Worm (Caenorhabditis elegans) whole organism, mixed stage, embryonic: ENCODE results near the gene Y37D8A.26.
A peak's percentile ranks its signal among the peaks of the same experiment; 100 is the strongest.

ENCODE experiments used
- M03D4.4 ChIP-seq: sonication (generic microtip); optimal IDR thresholded peaks from 2 replicates; lab custom pipeline; 2017; ENCODE audit warnings: mild to moderate bottlenecking, missing genetic modification characterization, missing compliant biosample characterization
- bed-3 ChIP-seq: fragments of 200-800 bp; sonication (Bioruptor generic); optimal IDR thresholded peaks from 3 replicates; lab custom pipeline; 2018; ENCODE audit warnings: mild to moderate bottlenecking, missing genetic modification characterization, moderate library complexity, missing compliant biosample characterization
- blmp-1 ChIP-seq: fragments of 150-350 bp; optimal IDR thresholded peaks from 2 replicates; lab custom pipeline; 2014; ENCODE audit warnings: missing biosample characterization, missing genetic modification characterization
- ceh-39 ChIP-seq: fragments of 150-350 bp; optimal IDR thresholded peaks from 2 replicates; lab custom pipeline; 2014; ENCODE audit warnings: missing biosample characterization, missing genetic modification characterization
- ceh-43 ChIP-seq: fragments of 200-800 bp; sonication (Bioruptor generic); optimal IDR thresholded peaks from 2 replicates; lab custom pipeline; 2018; ENCODE audit warnings: mild to moderate bottlenecking, missing genetic modification characterization, moderate library complexity, missing compliant biosample characterization
- ceh-83 ChIP-seq: fragments of 200-800 bp; sonication (Bioruptor generic); optimal IDR thresholded peaks from 2 replicates; lab custom pipeline; 2018; ENCODE audit warnings: mild to moderate bottlenecking, missing genetic modification characterization, missing compliant biosample characterization
- ces-1 ChIP-seq: fragments of 150-350 bp; optimal IDR thresholded peaks from 2 replicates; lab custom pipeline; 2014; ENCODE audit warnings: missing biosample characterization, missing genetic modification reagents, missing genetic modification characterization
- cnd-1 ChIP-seq: fragments of 200-800 bp; sonication (Bioruptor generic); optimal IDR thresholded peaks from 2 replicates; lab custom pipeline; 2018; ENCODE audit warnings: mild to moderate bottlenecking, missing genetic modification characterization, missing compliant biosample characterization
- drap-1 ChIP-seq: fragments of 200-800 bp; sonication (Bioruptor generic); optimal IDR thresholded peaks from 3 replicates; lab custom pipeline; 2018; ENCODE audit warnings: mild to moderate bottlenecking, missing genetic modification characterization, missing compliant biosample characterization
- elt-1 ChIP-seq: sonication (generic microtip); optimal IDR thresholded peaks from 2 replicates; lab custom pipeline; 2017; ENCODE audit warnings: missing genetic modification characterization, mild to moderate bottlenecking, missing compliant biosample characterization, antibody characterized with exemption, moderate library complexity, borderline replicate concordance; ENCODE audit not compliant: insufficient read depth
- elt-3 ChIP-seq: fragments of 150-350 bp; optimal IDR thresholded peaks from 2 replicates; lab custom pipeline; 2014; ENCODE audit warnings: missing biosample characterization, missing genetic modification characterization
- flh-1 ChIP-seq: fragments of 200-800 bp; sonication (Bioruptor generic); optimal IDR thresholded peaks from 2 replicates; lab custom pipeline; 2018; ENCODE audit warnings: mild to moderate bottlenecking, missing genetic modification characterization, moderate library complexity, missing compliant biosample characterization
- ham-2 ChIP-seq: fragments of 200-800 bp; sonication (Bioruptor generic); optimal IDR thresholded peaks from 2 replicates; lab custom pipeline; 2018; ENCODE audit warnings: mild to moderate bottlenecking, missing genetic modification characterization, missing compliant biosample characterization
- hlh-1 ChIP-seq: fragments of 150-350 bp; optimal IDR thresholded peaks from 2 replicates; lab custom pipeline; 2014; ENCODE audit warnings: missing biosample characterization, missing genetic modification reagents, missing genetic modification characterization
- lin-13 ChIP-seq: fragments of 150-350 bp; optimal IDR thresholded peaks from 2 replicates; lab custom pipeline; 2014; ENCODE audit warnings: missing biosample characterization, missing genetic modification characterization
- lin-32 ChIP-seq: fragments of 200-800 bp; sonication (Bioruptor generic); optimal IDR thresholded peaks from 2 replicates; lab custom pipeline; 2018; ENCODE audit warnings: mild to moderate bottlenecking, missing genetic modification characterization, missing compliant biosample characterization
- mab-5 ChIP-seq: fragments of 150-350 bp; optimal IDR thresholded peaks from 2 replicates; lab custom pipeline; 2014; ENCODE audit warnings: missing biosample characterization, missing genetic modification characterization
- mep-1 ChIP-seq: fragments of 150-350 bp; optimal IDR thresholded peaks from 2 replicates; lab custom pipeline; 2017; ENCODE audit warnings: missing biosample characterization, missing genetic modification reagents, missing genetic modification characterization, inconsistent platforms
- nhr-12 ChIP-seq: fragments of 150-350 bp; optimal IDR thresholded peaks from 2 replicates; lab custom pipeline; 2014; ENCODE audit warnings: missing biosample characterization, missing genetic modification characterization
- nhr-2 ChIP-seq: fragments of 150-350 bp; optimal IDR thresholded peaks from 2 replicates; lab custom pipeline; 2014; ENCODE audit warnings: missing biosample characterization, missing genetic modification characterization
- nhr-237 ChIP-seq: fragments of 150-350 bp; optimal IDR thresholded peaks from 2 replicates; lab custom pipeline; 2014; ENCODE audit warnings: missing biosample characterization, missing genetic modification characterization
- nhr-28 ChIP-seq: fragments of 150-350 bp; optimal IDR thresholded peaks from 2 replicates; lab custom pipeline; 2014; ENCODE audit warnings: missing biosample characterization, missing genetic modification characterization
- nhr-76 ChIP-seq: sonication (generic microtip); optimal IDR thresholded peaks from 2 replicates; lab custom pipeline; 2017; ENCODE audit warnings: missing biosample characterization, missing genetic modification characterization
- pha-4 ChIP-seq: fragments of 150-350 bp; optimal IDR thresholded peaks from 2 replicates; lab custom pipeline; 2018; ENCODE audit warnings: missing biosample characterization, missing genetic modification reagents, missing genetic modification characterization
- sem-2 ChIP-seq: fragments of 200-800 bp; sonication (Bioruptor generic); optimal IDR thresholded peaks from 2 replicates; lab custom pipeline; 2018; ENCODE audit warnings: mild to moderate bottlenecking, missing genetic modification characterization, missing compliant biosample characterization
- snpc-4 ChIP-seq: fragments of 150-350 bp; optimal IDR thresholded peaks from 2 replicates; lab custom pipeline; 2014; ENCODE audit warnings: missing biosample characterization, missing genetic modification characterization
- sptf-1 ChIP-seq: sonication (generic microtip); optimal IDR thresholded peaks from 2 replicates; lab custom pipeline; 2017; ENCODE audit warnings: mild to moderate bottlenecking, missing genetic modification characterization, moderate library complexity, missing compliant biosample characterization
- tbx-8 ChIP-seq: fragments of 200-800 bp; sonication (Bioruptor generic); optimal IDR thresholded peaks from 2 replicates; lab custom pipeline; 2018; ENCODE audit warnings: mild to moderate bottlenecking, missing genetic modification characterization, moderate library complexity, missing compliant biosample characterization
- unc-120 ChIP-seq: sonication (generic microtip); optimal IDR thresholded peaks from 2 replicates; lab custom pipeline; 2017; ENCODE audit warnings: missing genetic modification characterization, missing compliant biosample characterization; ENCODE audit not compliant: poor library complexity, severe bottlenecking
- unc-39 ChIP-seq: fragments of 150-350 bp; optimal IDR thresholded peaks from 2 replicates; lab custom pipeline; 2014; ENCODE audit warnings: missing biosample characterization, missing genetic modification characterization
- unc-62 ChIP-seq: fragments of 150-350 bp; optimal IDR thresholded peaks from 2 replicates; lab custom pipeline; 2014; ENCODE audit warnings: missing biosample characterization, missing genetic modification reagents, missing genetic modification characterization
- zip-8 ChIP-seq: fragments of 150-350 bp; optimal IDR thresholded peaks from 2 replicates; lab custom pipeline; 2014; ENCODE audit warnings: missing biosample characterization, missing genetic modification characterization
- ztf-11 ChIP-seq: fragments of 150-350 bp; optimal IDR thresholded peaks from 2 replicates; lab custom pipeline; 2014; ENCODE audit warnings: missing biosample characterization, missing genetic modification characterization

The Y37D8A.26 gene

DNA sequence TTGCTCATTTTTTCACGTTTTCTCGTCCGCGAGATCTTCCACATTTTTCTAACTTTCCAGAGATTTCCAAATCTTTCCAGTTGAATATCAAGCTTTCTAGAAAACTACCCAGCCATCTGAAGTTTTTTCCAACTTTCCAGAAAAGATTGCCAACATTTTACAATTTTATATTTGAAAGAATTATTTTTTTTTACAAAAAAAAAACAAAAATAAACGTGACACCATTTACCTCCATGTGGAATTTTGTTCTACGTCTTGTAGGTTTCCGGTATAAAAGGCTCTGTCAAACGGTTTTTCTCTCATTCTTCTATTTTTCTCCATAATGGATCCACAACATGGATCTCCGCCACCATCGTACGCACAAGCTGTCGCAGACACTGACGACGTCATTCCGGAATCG is 8.1 kb upstream of the Y37D8A.26 start, which contains the start of gene Y37D8A.8:
Gene Y37D8A.8 (plus strand): TSS at position 301 of the 400 bp plus-strand sequence.
- TF ChIP-seq blmp-1 (tag; lab: Kevin White, UChicago) (no peak), nhr-2 (no peak), snpc-4 (tag; lab: Kevin White, UChicago) (no peak), bed-3 (GFP tag; lab: Kevin White, UChicago) (no peak), nhr-12 (tag; lab: Kevin White, UChicago) (no peak), ham-2 (no peak), ces-1 (no peak), cnd-1 (tag; lab: Kevin White, UChicago) (no peak), unc-120 (tag; lab: Kevin White, UChicago) (no peak), nhr-237 (no peak), unc-39 (no peak), ceh-43 (GFP tag; lab: Kevin White, UChicago) (no peak), ztf-11 (no peak), nhr-28 (tag; lab: Kevin White, UChicago) (no peak), sptf-1 (no peak), tbx-8 (GFP tag; lab: Kevin White, UChicago) (no peak), ceh-39 (tag; lab: Kevin White, UChicago) (no peak), elt-1 (no peak), zip-8 (tag; lab: Kevin White, UChicago) (no peak), M03D4.4 (tag; lab: Kevin White, UChicago) (no peak)
- TF ChIP-seq, all 35 proteins: peak for 0

DNA sequence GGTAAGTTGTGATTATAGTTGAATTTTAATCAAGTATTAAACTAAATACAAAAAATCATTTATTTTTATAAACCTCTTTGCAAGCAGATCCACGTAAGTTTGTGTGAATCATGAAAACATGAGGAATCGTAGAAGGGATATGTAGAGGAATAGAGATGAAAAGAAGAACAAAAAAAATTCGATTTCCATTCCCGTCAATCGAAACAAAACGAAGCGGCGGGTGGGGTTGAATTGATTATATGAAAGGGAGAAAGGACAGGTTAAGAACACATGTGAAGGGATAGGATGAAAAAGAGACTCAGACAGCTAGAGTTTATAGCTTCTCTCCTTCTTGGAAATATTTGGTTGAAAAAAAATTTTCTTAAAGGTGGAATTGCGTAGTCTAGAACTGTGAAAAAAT is 3.6 kb upstream of the Y37D8A.26 start:
- TF ChIP-seq pha-4 (tag; lab: Kevin White, UChicago) (no peak), lin-13 (tag; lab: Kevin White, UChicago) (no peak), drap-1 (GFP tag; lab: Kevin White, UChicago) (no peak), mab-5 (tag; lab: Kevin White, UChicago) (no peak), unc-120 (tag; lab: Kevin White, UChicago) (no peak), blmp-1 (tag; lab: Kevin White, UChicago) (no peak), cnd-1 (tag; lab: Kevin White, UChicago) (no peak), lin-32 (GFP tag; lab: Kevin White, UChicago) (no peak), nhr-2 (no peak), zip-8 (tag; lab: Kevin White, UChicago) (no peak), ztf-11 (no peak), elt-1 (no peak)

DNA sequence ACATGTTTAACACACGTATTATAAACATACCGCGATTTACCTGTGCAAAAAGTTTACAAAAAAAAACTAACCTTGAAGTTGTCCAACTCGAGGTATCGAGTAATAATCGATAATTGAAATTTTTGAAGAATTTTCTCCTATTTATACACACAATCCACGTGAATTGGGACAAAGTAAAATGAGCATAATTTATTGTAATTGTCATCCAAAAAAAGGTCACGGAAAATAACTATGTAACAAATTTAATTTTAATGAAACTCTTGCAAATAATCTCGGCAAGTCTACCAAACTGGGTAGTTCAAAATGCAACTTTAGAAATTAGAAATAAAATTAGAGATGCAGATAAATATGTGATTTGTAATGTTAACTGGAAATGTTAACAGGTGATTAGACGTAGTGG is 1.1 kb downstream of the Y37D8A.26 start, which contains the start of gene Y37D8A.5:
Gene Y37D8A.5 (minus strand): TSS at position 101 of the 400 bp plus-strand sequence.
- no peak for TF ChIP-seq ham-2
- no peak for TF ChIP-seq snpc-4 (tag; lab: Kevin White, UChicago)
- TF ChIP-seq mep-1, result no peak
- no peak for TF ChIP-seq sem-2
- no peak for TF ChIP-seq pha-4 (tag; lab: Kevin White, UChicago)
- TF ChIP-seq ztf-11, result no peak
- TF ChIP-seq tbx-8 (GFP tag; lab: Kevin White, UChicago), result no peak
- TF ChIP-seq ceh-83, result no peak
- TF ChIP-seq nhr-237, result no peak
- no peak for TF ChIP-seq M03D4.4 (tag; lab: Kevin White, UChicago)

DNA sequence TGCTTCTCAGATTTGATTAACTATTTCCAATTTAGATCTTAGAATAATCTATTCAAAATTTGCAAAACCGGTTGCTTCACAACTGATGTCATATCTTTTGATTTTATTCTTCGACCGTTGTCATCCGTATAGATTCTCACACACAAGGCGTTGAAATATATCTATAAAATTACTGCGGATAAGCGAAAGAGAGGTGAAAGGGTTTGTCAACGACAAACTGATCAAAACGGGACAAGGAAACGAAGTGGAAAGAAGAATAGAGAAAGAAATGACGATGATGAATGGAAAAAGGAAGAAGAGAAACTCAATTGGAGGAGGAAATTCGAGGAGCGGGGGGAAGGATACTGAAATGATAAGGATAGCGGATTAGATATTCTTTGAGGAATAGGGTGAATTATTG is 5.5 kb downstream of the Y37D8A.26 start:
- TF ChIP-seq elt-1 (no peak), tbx-8 (GFP tag; lab: Kevin White, UChicago) (no peak), elt-3 (tag; lab: Kevin White, UChicago) (peak; percentile 15), nhr-237 (peak; percentile 61), unc-62 (peak; percentile 36), hlh-1 (tag; lab: Kevin White, UChicago) (no peak), blmp-1 (tag; lab: Kevin White, UChicago) (peak; percentile 34)

DNA sequence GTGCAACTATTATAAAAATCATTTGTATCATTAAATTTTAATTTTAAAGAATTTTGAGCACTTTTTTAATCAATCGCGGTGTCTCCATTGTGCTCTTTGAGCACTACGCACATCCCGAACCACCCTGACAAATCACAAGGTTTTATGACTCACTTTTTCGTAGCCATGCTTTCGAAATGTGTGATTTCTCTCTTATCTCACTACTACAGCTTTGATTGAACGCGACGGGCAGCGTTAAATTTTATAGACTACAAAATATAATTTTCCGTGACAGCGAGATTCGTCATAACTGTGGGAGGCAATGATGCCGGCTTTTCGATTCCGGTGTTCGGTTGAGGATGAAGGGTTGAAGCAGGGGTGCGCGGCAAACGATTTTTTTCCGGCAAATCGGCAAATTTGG is 6.8 kb downstream of the Y37D8A.26 start:
- TF ChIP-seq sem-2 (no peak), unc-62 (no peak), nhr-12 (tag; lab: Kevin White, UChicago) (no peak), ham-2 (no peak), pha-4 (tag; lab: Kevin White, UChicago) (no peak), ceh-83 (no peak), unc-39 (no peak), lin-13 (tag; lab: Kevin White, UChicago) (no peak), nhr-28 (tag; lab: Kevin White, UChicago) (no peak), snpc-4 (tag; lab: Kevin White, UChicago) (no peak), lin-32 (GFP tag; lab: Kevin White, UChicago) (no peak), drap-1 (GFP tag; lab: Kevin White, UChicago) (no peak), unc-120 (tag; lab: Kevin White, UChicago) (no peak), flh-1 (no peak), elt-1 (no peak), nhr-76 (tag; lab: Kevin White, UChicago) (no peak), ceh-39 (tag; lab: Kevin White, UChicago) (no peak), nhr-237 (no peak)
